Fruit fly (Drosophila melanogaster) whole organism, embryonic: ENCODE results near the gene Tmep.

ENCODE experiments used
- Atf-2 ChIP-seq: fragments of 200-800 bp; sonication (Bioruptor generic); optimal IDR thresholded peaks from 2 replicates; lab custom pipeline; 2016; ENCODE audit warnings: missing biosample characterization, missing genetic modification characterization
- Awh ChIP-seq: fragments of 200-800 bp; sonication (Bioruptor generic); IDR thresholded peaks from 2 replicates; pipeline ENCODE4, ENCODE4 v1.3.6; 2022; ENCODE audit warnings: missing biosample characterization, missing genetic modification characterization
- CG10274 ChIP-seq: fragments of 200-800 bp; sonication (Bioruptor generic); optimal IDR thresholded peaks from 3 replicates; lab custom pipeline; 2017; ENCODE audit warnings: missing biosample characterization, mild to moderate bottlenecking, missing genetic modification characterization
- CG10462 ChIP-seq: fragments of 200-800 bp; sonication (Bioruptor generic); optimal IDR thresholded peaks from 2 replicates; lab custom pipeline; 2016; ENCODE audit warnings: missing biosample characterization, missing genetic modification characterization
- CG13123 ChIP-seq: fragments of 200-800 bp; sonication (Bioruptor generic); optimal IDR thresholded peaks from 2 replicates; lab custom pipeline; 2016; ENCODE audit warnings: missing biosample characterization, missing genetic modification characterization
- CG15073 ChIP-seq: fragments of 200-800 bp; sonication (Bioruptor generic); optimal IDR thresholded peaks from 2 replicates; lab custom pipeline; 2016; ENCODE audit warnings: missing biosample characterization, missing genetic modification characterization
- CG15479 ChIP-seq: fragments of 200-800 bp; sonication (Bioruptor generic); optimal IDR thresholded peaks from 3 replicates; lab custom pipeline; 2019; ENCODE audit warnings: missing biosample characterization, mild to moderate bottlenecking, missing genetic modification characterization, moderate library complexity
- CG15696 ChIP-seq: fragments of 200-800 bp; sonication (Bioruptor generic); optimal IDR thresholded peaks from 2 replicates; lab custom pipeline; 2019; ENCODE audit warnings: missing biosample characterization, mild to moderate bottlenecking, missing genetic modification characterization, moderate library complexity
- CG16779 ChIP-seq: fragments of 200-800 bp; sonication (Bioruptor generic); IDR thresholded peaks from 2 replicates; pipeline ENCODE4 v1.3.6; 2022; ENCODE audit warnings: missing biosample characterization, missing genetic modification characterization
- CG2116 ChIP-seq: fragments of 200-800 bp; sonication (Bioruptor generic); optimal IDR thresholded peaks from 3 replicates; lab custom pipeline; 2018; ENCODE audit warnings: missing biosample characterization, mild to moderate bottlenecking, missing genetic modification characterization
- CG2129 ChIP-seq: fragments of 200-800 bp; sonication (Bioruptor generic); IDR thresholded peaks from 2 replicates; pipeline ENCODE4 v1.3.6; 2022; ENCODE audit warnings: missing biosample characterization, missing genetic modification characterization; ENCODE audit not compliant: partially characterized antibody
- CG2875 ChIP-seq: fragments of 200-800 bp; sonication (Bioruptor generic); optimal IDR thresholded peaks from 2 replicates; lab custom pipeline; 2017; ENCODE audit warnings: missing biosample characterization, mild to moderate bottlenecking, missing genetic modification characterization, missing genetic modification reagents
- CG30431 ChIP-seq: fragments of 200-800 bp; sonication (Bioruptor generic); optimal IDR thresholded peaks from 2 replicates; lab custom pipeline; 2017; ENCODE audit warnings: missing biosample characterization, missing genetic modification characterization
- CG3065 ChIP-seq: fragments of 200-800 bp; sonication (Bioruptor generic); optimal IDR thresholded peaks from 2 replicates; lab custom pipeline; 2016; ENCODE audit warnings: missing biosample characterization, missing genetic modification characterization
- CG32532 ChIP-seq: fragments of 200-800 bp; sonication (Bioruptor generic); IDR thresholded peaks from 2 replicates; pipeline ENCODE4 v1.3.6; 2022; ENCODE audit warnings: missing biosample characterization, missing genetic modification characterization
- CG3995 ChIP-seq: fragments of 200-800 bp; sonication (Bioruptor generic); optimal IDR thresholded peaks from 3 replicates; lab custom pipeline; 2016; ENCODE audit warnings: missing biosample characterization, missing genetic modification characterization
- CG4820 ChIP-seq: fragments of 200-800 bp; sonication (Bioruptor generic); optimal IDR thresholded peaks from 3 replicates; lab custom pipeline; 2016; ENCODE audit warnings: missing biosample characterization, missing genetic modification characterization
- CG6813 ChIP-seq: fragments of 200-800 bp; sonication (Bioruptor generic); optimal IDR thresholded peaks from 2 replicates; lab custom pipeline; 2017; ENCODE audit warnings: missing biosample characterization, missing genetic modification characterization, mild to moderate bottlenecking, moderate library complexity, missing genetic modification reagents
- CG8478 ChIP-seq: fragments of >200 bp; optimal IDR thresholded peaks from 2 replicates; lab custom pipeline; 2018
- CG9437 ChIP-seq: fragments of 200-800 bp; sonication (Bioruptor generic); optimal IDR thresholded peaks from 2 replicates; lab custom pipeline; 2018; ENCODE audit warnings: missing biosample characterization, mild to moderate bottlenecking, missing genetic modification characterization
- Dip2 ChIP-seq: fragments of 200-800 bp; sonication (Bioruptor generic); IDR thresholded peaks from 2 replicates; pipeline ENCODE4 v1.3.6; 2022; ENCODE audit warnings: missing biosample characterization, missing genetic modification characterization
- Drgx ChIP-seq: fragments of 200-800 bp; sonication (Bioruptor generic); IDR thresholded peaks from 2 replicates; pipeline ENCODE4 v1.3.6; 2022; ENCODE audit warnings: missing biosample characterization, missing genetic modification characterization
- ERR ChIP-seq: fragments of 200-800 bp; sonication (Bioruptor generic); optimal IDR thresholded peaks from 2 replicates; lab custom pipeline; 2016; ENCODE audit warnings: missing biosample characterization, missing genetic modification characterization
- Ets65A ChIP-seq: fragments of 200-800 bp; sonication (Bioruptor generic); peaks from one replicate; lab custom pipeline; 2016; ENCODE audit warnings: missing biosample characterization, missing genetic modification characterization
- Ets97D ChIP-seq: fragments of 200-800 bp; sonication (Bioruptor generic); optimal IDR thresholded peaks from 3 replicates; lab custom pipeline; 2016; ENCODE audit warnings: missing biosample characterization, missing genetic modification characterization
- Gsc ChIP-seq: fragments of 200-800 bp; sonication (Bioruptor generic); IDR thresholded peaks from 2 replicates; pipeline ENCODE4 v1.3.6; 2022; ENCODE audit warnings: missing biosample characterization, missing genetic modification characterization
- HHEX ChIP-seq: fragments of 200-800 bp; sonication (Bioruptor generic); optimal IDR thresholded peaks from 3 replicates; lab custom pipeline; 2017; ENCODE audit warnings: missing biosample characterization, mild to moderate bottlenecking, missing genetic modification characterization, missing genetic modification reagents
- Hmr ChIP-seq: fragments of 200-800 bp; sonication (Bioruptor generic); optimal IDR thresholded peaks from 3 replicates; lab custom pipeline; 2017; ENCODE audit warnings: mild to moderate bottlenecking, missing biosample characterization, missing genetic modification reagents, missing genetic modification characterization
- Neu2 ChIP-seq: fragments of 200-800 bp; sonication (Bioruptor generic); optimal IDR thresholded peaks from 3 replicates; lab custom pipeline; 2016; ENCODE audit warnings: missing biosample characterization, missing genetic modification characterization, borderline replicate concordance
- Poxn ChIP-seq: fragments of 200-800 bp; sonication (Bioruptor generic); IDR thresholded peaks from 2 replicates; pipeline ENCODE4 v1.3.6; 2022; ENCODE audit warnings: missing biosample characterization, missing genetic modification characterization
- Scr ChIP-seq: fragments of 200-800 bp; sonication (Bioruptor generic); IDR thresholded peaks from 2 replicates; pipeline ENCODE4 v1.3.6; 2022; ENCODE audit warnings: missing biosample characterization, missing genetic modification characterization; ENCODE audit not compliant: partially characterized antibody
- TFAM ChIP-seq: fragments of 200-800 bp; sonication (Bioruptor generic); optimal IDR thresholded peaks from 2 replicates; lab custom pipeline; 2017; ENCODE audit warnings: missing biosample characterization, missing genetic modification characterization, inconsistent platforms
- Taf1 ChIP-seq: fragments of 200-800 bp; sonication (Bioruptor generic); IDR thresholded peaks from 2 replicates; pipeline ENCODE4 v1.3.6; 2022; ENCODE audit warnings: missing biosample characterization, missing genetic modification characterization
- ash1 ChIP-seq: fragments of 200-800 bp; sonication (Bioruptor generic); optimal IDR thresholded peaks from 2 replicates; lab custom pipeline; 2018; ENCODE audit warnings: missing biosample characterization, mild to moderate bottlenecking, missing genetic modification characterization
- btn ChIP-seq: fragments of 200-800 bp; sonication (Bioruptor generic); optimal IDR thresholded peaks from 2 replicates; lab custom pipeline; 2016; ENCODE audit warnings: missing biosample characterization, missing genetic modification characterization
- cas ChIP-seq: fragments of 200-800 bp; sonication (Bioruptor generic); IDR thresholded peaks from 2 replicates; pipeline ENCODE4 v1.3.6; 2022; ENCODE audit warnings: missing biosample characterization, missing genetic modification characterization
- cato ChIP-seq: fragments of 200-800 bp; sonication (Bioruptor generic); optimal IDR thresholded peaks from 2 replicates; lab custom pipeline; 2016; ENCODE audit warnings: missing biosample characterization, missing genetic modification characterization, borderline replicate concordance
- chif ChIP-seq, 2 experiments: fragments of 200-800 bp; sonication (Bioruptor generic); optimal IDR thresholded peaks; 3 replicates each; lab custom pipeline; 2016; ENCODE audit warnings: missing biosample characterization in 2 of 2, missing genetic modification characterization in 2 of 2
- da ChIP-seq: fragments of 200-800 bp; sonication (Bioruptor generic); optimal IDR thresholded peaks from 2 replicates; lab custom pipeline; 2016; ENCODE audit warnings: missing biosample characterization, missing genetic modification characterization
- eve ChIP-seq, 2 experiments: fragments of >200 bp; optimal IDR thresholded peaks; 2 replicates each; lab custom pipeline; 2017; ENCODE audit warnings: missing biosample characterization in 2 of 2, missing genetic modification characterization in 2 of 2
- gfzf ChIP-seq: fragments of 200-800 bp; sonication (Bioruptor generic); optimal IDR thresholded peaks from 2 replicates; lab custom pipeline; 2016; ENCODE audit warnings: missing biosample characterization, mild to moderate bottlenecking, missing genetic modification characterization, moderate library complexity
- ken ChIP-seq: fragments of 200-800 bp; sonication (Bioruptor generic); IDR thresholded peaks from 3 replicates; pipeline ENCODE4 v1.3.6; 2022; ENCODE audit warnings: missing biosample characterization, missing genetic modification characterization
- knrl ChIP-seq: fragments of 200-800 bp; sonication (Bioruptor generic); IDR thresholded peaks from 3 replicates; pipeline ENCODE4 v1.3.6; 2022; ENCODE audit warnings: missing biosample characterization, missing genetic modification characterization; ENCODE audit not compliant: partially characterized antibody
- luna ChIP-seq: fragments of 200-800 bp; sonication (Bioruptor generic); optimal IDR thresholded peaks from 2 replicates; lab custom pipeline; 2016; ENCODE audit warnings: missing biosample characterization, missing genetic modification characterization
- maf-S ChIP-seq: fragments of 200-800 bp; sonication (Bioruptor generic); optimal IDR thresholded peaks from 2 replicates; lab custom pipeline; 2016; ENCODE audit warnings: missing biosample characterization, missing genetic modification characterization
- prd ChIP-seq, 3 experiments: fragments of >200 bp in 2 of 3; fragments of 200-800 bp in 1 of 3; sonication (Bioruptor generic) in 1 of 3; optimal IDR thresholded peaks in 2 of 3; IDR thresholded peaks in 1 of 3; 2 replicates in 2 of 3; 3 replicates in 1 of 3; pipeline versions ENCODE4 v1.3.6 to Lab custom; 2017 to 2022; ENCODE audit warnings: missing biosample characterization in 1 of 3, missing genetic modification characterization in 1 of 3
- repo ChIP-seq: fragments of 200-800 bp; sonication (Bioruptor generic); optimal IDR thresholded peaks from 2 replicates; lab custom pipeline; 2016; ENCODE audit warnings: missing biosample characterization, missing genetic modification characterization
- sens ChIP-seq: fragments of 200-800 bp; sonication (Bioruptor generic); peaks from one replicate; lab custom pipeline; 2016; ENCODE audit warnings: missing biosample characterization, missing genetic modification characterization
- sna ChIP-seq: fragments of 200-800 bp; sonication (Bioruptor generic); IDR thresholded peaks from 2 replicates; pipeline ENCODE4 v1.3.6; 2022; ENCODE audit warnings: missing biosample characterization, missing genetic modification characterization; ENCODE audit not compliant: partially characterized antibody
- so ChIP-seq: fragments of 200-800 bp; sonication (Bioruptor generic); IDR thresholded peaks from 3 replicates; pipeline ENCODE4 v1.3.6; 2022; ENCODE audit warnings: missing biosample characterization, missing genetic modification characterization
- sug ChIP-seq: fragments of 200-800 bp; optimal IDR thresholded peaks from 2 replicates; lab custom pipeline; 2019; ENCODE audit warnings: missing biosample characterization, mild to moderate bottlenecking, missing genetic modification characterization, moderate library complexity
- trh ChIP-seq: fragments of 200-800 bp; sonication (Bioruptor generic); optimal IDR thresholded peaks from 2 replicates; lab custom pipeline; 2016; ENCODE audit warnings: missing biosample characterization, missing genetic modification characterization

Tmep gene

dm6 chr3L:1580821-1581220 is 11.8 kb downstream of the Tmep start:
- peak; percentile 90 for TF ChIP-seq CG10274 (GFP tag; lab: Kevin White, UChicago)
- no peak for TF ChIP-seq CG10462 (GFP tag; lab: Kevin White, UChicago)
- no peak for TF ChIP-seq chif (GFP tag; optimal IDR thresholded peaks at IDR 0.05; lab: Kevin White, UChicago)
- no peak for TF ChIP-seq CG8478 (lab: Kevin White, UChicago)
- TF ChIP-seq Drgx (GFP tag; lab: Robert Waterston, UW): no peak
- no peak for TF ChIP-seq CG2116 (GFP tag; lab: Kevin White, UChicago)
- TF ChIP-seq knrl (GFP tag; lab: Robert Waterston, UW): no peak
- no peak for TF ChIP-seq Poxn (GFP tag; lab: Robert Waterston, UW)
- TF ChIP-seq Atf-2 (GFP tag; lab: Kevin White, UChicago): no peak
- TF ChIP-seq CG2875 (GFP tag; lab: Kevin White, UChicago): no peak
- TF ChIP-seq maf-S (GFP tag; lab: Kevin White, UChicago): no peak
- no peak for TF ChIP-seq CG4820 (GFP tag; lab: Kevin White, UChicago)
- TF ChIP-seq CG30431: no peak
- TF ChIP-seq Gsc (GFP tag; lab: Robert Waterston, UW): no peak
- TF ChIP-seq CG13123 (GFP tag; lab: Kevin White, UChicago): no peak
- TF ChIP-seq sna (GFP tag; lab: Robert Waterston, UW): no peak
- TF ChIP-seq Scr: no peak
- no peak for TF ChIP-seq luna (GFP tag; lab: Kevin White, UChicago)
- TF ChIP-seq Hmr (GFP tag; lab: Kevin White, UChicago): no peak
- TF ChIP-seq ash1: no peak
- TF ChIP-seq Ets65A (GFP tag; lab: Kevin White, UChicago): peak; percentile 9
- TF ChIP-seq CG32532 (GFP tag; lab: Robert Waterston, UW): no peak
- peak in 1 of 2 experiments; percentile 78 for TF ChIP-seq eve (GFP tag; optimal IDR thresholded peaks at IDR 0.05; lab: Kevin White, UChicago)

- TF ChIP-seq CG15073 (GFP tag; lab: Kevin White, UChicago) (no peak), CG6813 (no peak), CG3065 (GFP tag; lab: Kevin White, UChicago) (peak; percentile 22), cato (GFP tag; lab: Kevin White, UChicago) (peak; percentile 51), Neu2 (no peak), gfzf (GFP tag; lab: Kevin White, UChicago) (no peak), CG16779 (GFP tag; lab: Robert Waterston, UW) (no peak), CG3995 (GFP tag; lab: Kevin White, UChicago) (no peak), sens (peak; percentile 93), CG15696 (tag; lab: Kevin White, UChicago) (no peak), prd (optimal IDR thresholded peaks at IDR 0.05; lab: Kevin White, UChicago) (no peak), prd (GFP tag; IDR thresholded peaks at IDR 0.05; lab: Robert Waterston, UW) (peak; percentile 86), HHEX (no peak), ERR (peak; percentile 39), CG9437 (GFP tag; lab: Kevin White, UChicago) (peak; percentile 30), TFAM (GFP tag; lab: Kevin White, UChicago) (no peak), so (GFP tag; lab: Robert Waterston, UW) (peak; percentile 67; the same call in 2 of the 3 replicates), CG2116 (GFP tag; lab: Kevin White, UChicago) (peak; percentile 18), da (GFP tag; lab: Kevin White, UChicago) (no peak), Ets97D (GFP tag; lab: Kevin White, UChicago) (no peak), Awh (GFP tag; lab: Robert Waterston, UW) (peak; percentile 70; the same call in 1 of the 2 replicates), ken (GFP tag; lab: Robert Waterston, UW) (peak; percentile 64; the same call in 2 of the 3 replicates), sug (tag; lab: Kevin White, UChicago) (no peak), cas (GFP tag; lab: Robert Waterston, UW) (no peak), repo (GFP tag; lab: Kevin White, UChicago) (no peak), btn (GFP tag; lab: Kevin White, UChicago) (no peak), Dip2 (no peak), CG2129 (GFP tag; lab: Robert Waterston, UW) (no peak), CG15479 (no peak), Taf1 (no peak), trh (peak; percentile 26)
Observed at dm6 chr3L:1584003-1584402, 15.0 kb downstream of the Tmep start.
